Fruit fly (Drosophila melanogaster): ENCODE results near the gene Src64B.

Src64B gene

DNA sequence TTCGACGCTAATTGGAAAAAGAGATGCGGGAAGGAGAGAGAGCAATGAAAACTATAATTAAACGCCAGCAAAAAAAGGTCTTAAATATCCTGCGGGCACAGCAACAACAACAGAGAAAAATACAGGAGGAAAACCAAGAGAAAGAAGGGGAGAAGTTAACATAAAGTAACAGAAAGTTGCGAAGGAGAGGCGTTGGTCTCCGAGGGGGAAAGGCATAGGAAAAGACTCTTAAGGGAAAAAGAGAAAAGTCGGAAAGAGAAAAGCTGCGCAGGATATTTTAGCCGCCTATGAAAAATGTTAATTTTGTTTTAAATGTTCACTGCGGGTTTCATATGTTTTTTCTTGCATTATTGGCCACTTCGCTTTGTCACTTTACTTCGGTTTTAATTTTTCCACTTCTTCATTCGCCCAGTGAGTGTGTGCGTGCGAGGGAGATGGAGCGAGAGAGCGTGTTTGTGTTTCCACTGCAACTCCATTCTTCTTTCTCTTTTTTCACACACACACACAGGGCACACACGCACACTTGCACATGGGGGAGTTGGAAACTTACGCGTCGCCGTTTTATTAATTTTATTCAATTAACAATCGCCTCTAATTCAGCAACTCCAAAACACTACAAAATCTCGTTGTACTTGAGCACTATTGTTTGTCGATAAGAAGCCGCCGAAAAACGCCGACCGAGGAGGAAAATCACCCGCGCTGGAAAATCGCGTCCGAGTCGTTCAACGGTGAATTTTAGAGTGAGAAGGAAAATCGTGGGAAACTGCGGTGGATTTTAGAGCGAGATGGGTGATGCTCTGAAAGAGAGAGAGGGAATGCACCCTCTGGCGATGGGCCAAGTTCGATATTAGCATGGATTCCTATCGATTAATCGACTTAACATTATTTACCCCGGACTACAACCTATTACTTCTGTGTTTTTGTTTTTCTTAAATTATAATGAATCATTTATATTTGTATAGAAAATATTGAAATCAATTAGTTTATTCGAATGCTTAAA lies at the start of gene Src64B (continued):
- TF ChIP-seq CG15336 (GFP tag; IDR thresholded peaks at IDR 0.05) (peak; percentile 58; the same call in 1 of the 2 replicates), CG10669 (GFP tag; optimal IDR thresholded peaks at IDR 0.05) (no peak), fd85E (GFP tag; optimal IDR thresholded peaks at IDR 0.05) (no peak), CG16779 (tag; optimal IDR thresholded peaks at IDR 0.05) (peak; percentile 35), spab (GFP tag; optimal IDR thresholded peaks at IDR 0.05) (no peak), Hr38 (GFP tag; optimal IDR thresholded peaks at IDR 0.05) (no peak), Gug (GFP tag; IDR thresholded peaks at IDR 0.05) (no peak), CG6854 (GFP tag; optimal IDR thresholded peaks at IDR 0.05) (peak; percentile 57), CG6808 (GFP tag; optimal IDR thresholded peaks at IDR 0.05) (peak; percentile 60), Ets21C (GFP tag; optimal IDR thresholded peaks at IDR 0.05) (no peak)

DNA sequence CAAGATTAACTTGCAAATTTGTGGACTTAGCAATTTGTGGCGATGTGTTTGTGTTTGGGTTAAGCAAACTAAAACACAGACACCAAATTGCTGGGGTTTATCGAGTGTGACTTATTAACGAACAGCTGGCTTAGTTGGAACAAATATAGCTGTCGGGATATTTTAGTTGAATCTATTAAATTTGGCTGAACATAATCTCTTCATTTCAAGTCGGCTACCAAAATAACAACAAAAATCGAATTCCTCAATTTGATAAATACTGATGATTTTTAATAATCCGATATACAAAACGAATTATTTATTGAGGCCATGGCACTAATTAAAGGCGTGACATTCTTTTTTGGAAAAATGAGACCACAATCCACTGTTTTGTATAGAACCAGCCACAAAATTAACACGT lies 41.3 kb upstream of the Src64B start, which contains the start of gene CG32236:
CG32236 (minus strand) TSS at position 101 of the 400 bp plus-strand sequence.
- TF ChIP-seq Gug (GFP tag; IDR thresholded peaks at IDR 0.05) (no peak), fd59A (GFP tag; optimal IDR thresholded peaks at IDR 0.05) (no peak), Sox102F (GFP tag; optimal IDR thresholded peaks at IDR 0.05) (no peak), cyc (GFP tag; optimal IDR thresholded peaks at IDR 0.05) (no peak), CG11294 (GFP tag; IDR thresholded peaks at IDR 0.05) (no peak), eg (GFP tag; IDR thresholded peaks at IDR 0.05) (no peak), topi (GFP tag; optimal IDR thresholded peaks at IDR 0.05) (no peak), svp (GFP tag) (no peak), Ets96B (tag; optimal IDR thresholded peaks at IDR 0.05) (no peak), CG10631 (GFP tag; optimal IDR thresholded peaks at IDR 0.05) (no peak), ss (GFP tag; optimal IDR thresholded peaks at IDR 0.05) (no peak), spab (GFP tag; optimal IDR thresholded peaks at IDR 0.05) (no peak)

DNA sequence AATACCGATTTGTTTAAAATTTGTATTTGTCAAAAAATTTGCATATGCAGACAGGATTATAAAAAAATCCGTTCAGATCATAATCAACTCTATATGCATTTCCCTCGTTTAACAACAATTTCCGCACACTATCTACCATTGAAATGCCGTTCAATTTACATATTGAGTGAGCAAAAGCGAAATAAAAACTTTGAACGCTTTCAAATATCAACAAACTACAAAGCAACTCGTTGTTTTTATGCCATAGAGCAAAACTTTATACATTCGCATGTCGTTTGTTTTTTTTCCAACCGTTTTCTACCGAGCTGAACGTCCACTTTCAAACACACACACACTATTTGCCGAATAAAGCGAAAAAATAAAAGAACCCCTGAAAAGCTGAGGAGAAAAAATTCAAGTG lies 22.0 kb upstream of the Src64B start, which contains the start of gene TTLL1B:
TTLL1B (plus strand) TSS at position 301 of the 400 bp plus-strand sequence.
- no peak for TF ChIP-seq CG6792 (GFP tag; optimal IDR thresholded peaks at IDR 0.05)
- TF ChIP-seq dac (GFP tag; optimal IDR thresholded peaks at IDR 0.05), result no peak
- TF ChIP-seq lz (GFP tag; optimal IDR thresholded peaks at IDR 0.05), result no peak
- TF ChIP-seq CG11294 (GFP tag; IDR thresholded peaks at IDR 0.05), result no peak
- TF ChIP-seq CG6854 (GFP tag; optimal IDR thresholded peaks at IDR 0.05), result no peak
- no peak for TF ChIP-seq Ets96B (tag; optimal IDR thresholded peaks at IDR 0.05)
- no peak for TF ChIP-seq cyc (GFP tag; optimal IDR thresholded peaks at IDR 0.05)
- no peak for TF ChIP-seq acj6 (GFP tag; optimal IDR thresholded peaks at IDR 0.05)
- TF ChIP-seq CG11902 (GFP tag; optimal IDR thresholded peaks at IDR 0.05), result no peak
- TF ChIP-seq Sox14 (GFP tag; optimal IDR thresholded peaks at IDR 0.05), result no peak
- TF ChIP-seq Lpt (GFP tag; optimal IDR thresholded peaks at IDR 0.05), result no peak
- no peak for TF ChIP-seq Eip93F (GFP tag; optimal IDR thresholded peaks at IDR 0.05)

DNA sequence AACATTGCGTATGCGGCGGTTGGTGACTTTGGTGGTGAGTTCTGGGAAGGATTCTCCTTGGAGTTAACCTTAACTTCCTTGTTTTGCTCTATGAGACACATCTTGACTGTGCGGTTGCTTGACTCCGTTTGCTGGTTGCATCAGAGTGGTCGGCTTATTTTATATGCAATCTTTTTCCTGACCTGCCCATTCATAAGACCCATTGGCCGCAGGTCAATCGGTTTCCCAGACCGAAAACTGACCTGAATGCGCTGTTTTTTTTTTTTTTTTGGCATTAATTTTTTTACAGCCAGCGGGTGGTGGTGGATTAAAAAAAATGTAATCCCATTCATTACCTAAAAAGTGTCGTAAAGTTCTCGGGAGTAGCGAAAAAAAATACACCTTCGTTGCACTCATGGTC lies 8.7 kb upstream of the Src64B start, which contains the start of gene CG13716:
CG13716 (minus strand) TSS at position 101 of the 400 bp plus-strand sequence.
- TF ChIP-seq acj6 (GFP tag; optimal IDR thresholded peaks at IDR 0.05) (no peak), CG6792 (GFP tag; optimal IDR thresholded peaks at IDR 0.05) (no peak), spab (GFP tag; optimal IDR thresholded peaks at IDR 0.05) (no peak), Eip75B (GFP tag; optimal IDR thresholded peaks at IDR 0.05) (no peak), Hr38 (GFP tag; optimal IDR thresholded peaks at IDR 0.05) (no peak), Sox15 (GFP tag; optimal IDR thresholded peaks at IDR 0.05) (no peak), Eip93F (GFP tag; optimal IDR thresholded peaks at IDR 0.05) (no peak), CG8632 (GFP tag; optimal IDR thresholded peaks at IDR 0.05) (no peak), CG10631 (GFP tag; optimal IDR thresholded peaks at IDR 0.05) (no peak), Blimp-1 (GFP tag; optimal IDR thresholded peaks at IDR 0.05) (no peak), Met (GFP tag; optimal IDR thresholded peaks at IDR 0.05) (no peak), achi (GFP tag; optimal IDR thresholded peaks at IDR 0.05) (no peak), eg (GFP tag; IDR thresholded peaks at IDR 0.05) (no peak), Sox14 (GFP tag; optimal IDR thresholded peaks at IDR 0.05) (no peak), Ets96B (tag; optimal IDR thresholded peaks at IDR 0.05) (no peak), CG4318 (GFP tag; optimal IDR thresholded peaks at IDR 0.05) (no peak), CG15336 (GFP tag; IDR thresholded peaks at IDR 0.05) (no peak), fd85E (GFP tag; optimal IDR thresholded peaks at IDR 0.05) (no peak)

All from whole organism, prepupa.